Fruit fly (Drosophila melanogaster): ENCODE data around the gene JTBR.
A peak's percentile ranks its signal among the peaks of the same experiment; 100 is the strongest.

JTBR gene

dm6 chr3L:1808631-1809030, 6.0 kb upstream of the JTBR start (continued):
- TF ChIP-seq sisA (GFP tag; IDR thresholded peaks at IDR 0.05), result peak; percentile 91
- TF ChIP-seq crol (GFP tag; IDR thresholded peaks at IDR 0.05), result no peak
- peak; percentile 72 for TF ChIP-seq dmrt11E (tag; optimal IDR thresholded peaks at IDR 0.05)
- peak; percentile 85 for TF ChIP-seq CG4820 (GFP tag; optimal IDR thresholded peaks at IDR 0.05)
- peak; percentile 92 for TF ChIP-seq CG2120 (GFP tag; optimal IDR thresholded peaks at IDR 0.05)
- TF ChIP-seq CG10267 (tag; optimal IDR thresholded peaks at IDR 0.05), result peak; percentile 77
- TF ChIP-seq Chrac-16 (GFP tag; optimal IDR thresholded peaks at IDR 0.05), result peak; percentile 87
- TF ChIP-seq stc (GFP tag; IDR thresholded peaks at IDR 0.05), result peak; percentile 87
- no peak for TF ChIP-seq CG13287 (GFP tag; IDR thresholded peaks at IDR 0.05; ENCODE audit: partially characterized antibody)
- TF ChIP-seq YL-1 (GFP tag; optimal IDR thresholded peaks at IDR 0.05), result peak; percentile 10
- no peak for TF ChIP-seq hth (optimal IDR thresholded peaks at IDR 0.05)
- peak; percentile 81 for TF ChIP-seq Mes4 (GFP tag; optimal IDR thresholded peaks at IDR 0.05)
- TF ChIP-seq crp (GFP tag; optimal IDR thresholded peaks at IDR 0.05), result peak in 1 of 2 experiments; percentile 37
- TF ChIP-seq otp (GFP tag; IDR thresholded peaks at IDR 0.05), result peak; percentile 92
- TF ChIP-seq schlank (tag; optimal IDR thresholded peaks at IDR 0.05), result peak; percentile 80
- TF ChIP-seq cas (GFP tag; IDR thresholded peaks at IDR 0.05), result peak; percentile 83
- peak; percentile 80 for TF ChIP-seq MTF-1 (GFP tag; optimal IDR thresholded peaks at IDR 0.05; ENCODE audit: borderline replicate concordance)
- TF ChIP-seq ham (GFP tag; IDR thresholded peaks at IDR 0.05), result peak; percentile 71
- TF ChIP-seq CG2875 (GFP tag; optimal IDR thresholded peaks at IDR 0.05), result peak; percentile 79
- TF ChIP-seq CG5245 (GFP tag; optimal IDR thresholded peaks at IDR 0.05), result peak; percentile 84
- peak; percentile 66 for TF ChIP-seq nom (GFP tag; optimal IDR thresholded peaks at IDR 0.05)
- peak; percentile 86 for TF ChIP-seq CG12942 (GFP tag; optimal IDR thresholded peaks at IDR 0.05)
- peak; percentile 89 for TF ChIP-seq Meics (GFP tag; optimal IDR thresholded peaks at IDR 0.05)
- no peak for TF ChIP-seq sqz (GFP tag; optimal IDR thresholded peaks at IDR 0.05)
- peak; percentile 82 for TF ChIP-seq sr (GFP tag; IDR thresholded peaks at IDR 0.05)
- peak; percentile 90 for TF ChIP-seq CG11247 (GFP tag; IDR thresholded peaks at IDR 0.05)
- peak; percentile 81 for TF ChIP-seq Hr3 (GFP tag; optimal IDR thresholded peaks at IDR 0.05)
- peak; percentile 80 for TF ChIP-seq CG3726 (GFP tag; IDR thresholded peaks at IDR 0.05)
- peak; percentile 45 for TF ChIP-seq CG15696 (tag; optimal IDR thresholded peaks at IDR 0.05)
- TF ChIP-seq Oli (tag; optimal IDR thresholded peaks at IDR 0.05), result peak; percentile 87
- TF ChIP-seq rib (GFP tag; IDR thresholded peaks at IDR 0.05), result peak; percentile 87
- TF ChIP-seq inv (GFP tag; IDR thresholded peaks at IDR 0.05; ENCODE audit: partially characterized antibody), result no peak
- peak; percentile 87 for TF ChIP-seq HmgZ (tag; optimal IDR thresholded peaks at IDR 0.05)
- TF ChIP-seq Awh (GFP tag; IDR thresholded peaks at IDR 0.05), result peak; percentile 92
- TF ChIP-seq fru (optimal IDR thresholded peaks at IDR 0.05), result no peak
- TF ChIP-seq MBD-R2 (GFP tag; IDR thresholded peaks at IDR 0.05), result peak; percentile 78; the same call in 1 of the 2 replicates
- peak; percentile 95 for TF ChIP-seq Atf6 (GFP tag; IDR thresholded peaks at IDR 0.05)
- no peak for TF ChIP-seq Opbp (GFP tag; IDR thresholded peaks at IDR 0.05; ENCODE audit: partially characterized antibody)
- peak; percentile 93 for TF ChIP-seq her (GFP tag; optimal IDR thresholded peaks at IDR 0.05)
- TF ChIP-seq Kr (GFP tag; optimal IDR thresholded peaks at IDR 0.05), result no peak
- peak; percentile 94 for TF ChIP-seq slbo (GFP tag; IDR thresholded peaks at IDR 0.05)
- peak; percentile 78 to 91 for TF ChIP-seq Hr51 (GFP tag; optimal IDR thresholded peaks at IDR 0.05)
- peak; percentile 94 for TF ChIP-seq esg (GFP tag; conservative IDR thresholded peaks at IDR 0.05)
- peak; percentile 85 for TF ChIP-seq danr (GFP tag; IDR thresholded peaks at IDR 0.05)
- TF ChIP-seq p53 (GFP tag; optimal IDR thresholded peaks at IDR 0.05), result peak; percentile 59
- peak; percentile 78 for TF ChIP-seq Ssrp (tag; optimal IDR thresholded peaks at IDR 0.05)
- peak; percentile 80 for TF ChIP-seq CG17612 (GFP tag; IDR thresholded peaks at IDR 0.05)
- TF ChIP-seq Ravus (GFP tag; IDR thresholded peaks at IDR 0.05), result peak; percentile 82
- TF ChIP-seq CG2129 (GFP tag; IDR thresholded peaks at IDR 0.05; ENCODE audit: partially characterized antibody), result no peak
- TF ChIP-seq Rfx (GFP tag; IDR thresholded peaks at IDR 0.05), result peak; percentile 97
- TF ChIP-seq C15 (GFP tag; IDR thresholded peaks at IDR 0.05), result peak; percentile 80; the same call in 2 of the 3 replicates
- TF ChIP-seq CG8765 (GFP tag; IDR thresholded peaks at IDR 0.05), result peak; percentile 30; the same call in 1 of the 2 replicates
